Worm (Caenorhabditis elegans) whole organism, L1 larva: ENCODE measurements around the gene C44C10.10.

Experiments used
- C16A3.4 ChIP-seq: fragments of 150-350 bp; optimal IDR thresholded peaks from 2 replicates; lab custom pipeline; 2014; ENCODE audit warnings: missing biosample characterization, missing genetic modification characterization
- C34B4.2 ChIP-seq: sonication (generic microtip); optimal IDR thresholded peaks from 2 replicates; lab custom pipeline; 2017; ENCODE audit warnings: mild to moderate bottlenecking, missing genetic modification characterization, missing compliant biosample characterization
- F16B12.6 ChIP-seq: fragments of 150-350 bp; optimal IDR thresholded peaks from 2 replicates; lab custom pipeline; 2014; ENCODE audit warnings: missing biosample characterization, missing genetic modification characterization
- Y116A8C.19 ChIP-seq: sonication (generic microtip); optimal IDR thresholded peaks from 2 replicates; lab custom pipeline; 2016; ENCODE audit warnings: missing compliant biosample characterization, missing genetic modification characterization, borderline replicate concordance
- blmp-1 ChIP-seq: fragments of 150-350 bp; optimal IDR thresholded peaks from 2 replicates; lab custom pipeline; 2014; ENCODE audit warnings: missing biosample characterization, missing genetic modification characterization
- ceh-63 ChIP-seq: fragments of 200-800 bp; sonication (Bioruptor generic); optimal IDR thresholded peaks from 2 replicates; lab custom pipeline; 2018; ENCODE audit warnings: mild to moderate bottlenecking, missing genetic modification characterization, missing compliant biosample characterization
- ceh-8 ChIP-seq: fragments of 200-800 bp; sonication (Bioruptor generic); optimal IDR thresholded peaks from 2 replicates; lab custom pipeline; 2018; ENCODE audit warnings: mild to moderate bottlenecking, missing genetic modification characterization, moderate library complexity, missing compliant biosample characterization
- ceh-82 ChIP-seq, 3 experiments: fragments of 150-350 bp in 1 of 3; sonication (generic microtip) in 2 of 3; optimal IDR thresholded peaks; 2 replicates each; lab custom pipeline; 2014 to 2017; ENCODE audit warnings: missing biosample characterization in 3 of 3, missing genetic modification characterization in 3 of 3
- ceh-88 ChIP-seq: fragments of 200-800 bp; sonication (Bioruptor generic); IDR thresholded peaks from 2 replicates; pipeline ENCODE4 v1.3.6; 2022; ENCODE audit warnings: missing genetic modification characterization, missing compliant biosample characterization
- ceh-90 ChIP-seq: sonication (generic microtip); optimal IDR thresholded peaks from 2 replicates; lab custom pipeline; 2016; ENCODE audit warnings: missing genetic modification characterization, missing compliant biosample characterization
- ces-1 ChIP-seq: fragments of 150-350 bp; optimal IDR thresholded peaks from 2 replicates; lab custom pipeline; 2014; ENCODE audit warnings: missing biosample characterization, missing genetic modification reagents, missing genetic modification characterization
- efl-3 ChIP-seq: fragments of 200-800 bp; sonication (Bioruptor generic); optimal IDR thresholded peaks from 2 replicates; lab custom pipeline; 2018; ENCODE audit warnings: mild to moderate bottlenecking, missing genetic modification characterization, missing compliant biosample characterization
- egl-13 ChIP-seq: sonication (generic microtip); optimal IDR thresholded peaks from 2 replicates; lab custom pipeline; 2016; ENCODE audit warnings: missing genotype, missing genetic modification reagents, missing genetic modification characterization, missing compliant biosample characterization
- egl-27 ChIP-seq, 2 experiments: fragments of 150-350 bp in 1 of 2; sonication (generic microtip); optimal IDR thresholded peaks; 3 replicates each; lab custom pipeline; 2017 to 2018; ENCODE audit warnings: missing biosample characterization in 2 of 2, missing genetic modification characterization in 2 of 2, missing genetic modification reagents in 2 of 2
- elt-3 ChIP-seq, 6 experiments: fragments of 150-350 bp in 1 of 6; sonication (generic microtip); optimal IDR thresholded peaks; 2 replicates each; lab custom pipeline; 2017 to 2018; ENCODE audit warnings: missing biosample characterization in 6 of 6, missing genetic modification characterization in 6 of 6, inconsistent platforms in 1 of 6
- ets-5 ChIP-seq: fragments of 200-800 bp; sonication (Bioruptor generic); IDR thresholded peaks from 2 replicates; pipeline ENCODE4 v1.3.6; 2022; ENCODE audit warnings: missing genetic modification characterization, missing compliant biosample characterization
- fkh-4 ChIP-seq: sonication (generic microtip); optimal IDR thresholded peaks from 2 replicates; lab custom pipeline; 2016; ENCODE audit warnings: missing compliant biosample characterization, missing genetic modification characterization, borderline replicate concordance
- fos-1 ChIP-seq: fragments of 150-350 bp; optimal IDR thresholded peaks from 2 replicates; lab custom pipeline; 2014; ENCODE audit warnings: missing biosample characterization, missing genetic modification characterization
- grh-1 ChIP-seq: fragments of 200-800 bp; sonication (Bioruptor generic); IDR thresholded peaks from 2 replicates; pipeline ENCODE4 v1.3.6; 2022; ENCODE audit warnings: missing genetic modification reagents, missing genetic modification characterization, missing compliant biosample characterization
- hlh-17 ChIP-seq: fragments of 200-800 bp; sonication (Bioruptor generic); optimal IDR thresholded peaks from 2 replicates; lab custom pipeline; 2018; ENCODE audit warnings: missing genetic modification characterization, mild to moderate bottlenecking, missing compliant biosample characterization, moderate library complexity, borderline replicate concordance
- hlh-4 ChIP-seq: sonication (generic microtip); optimal IDR thresholded peaks from 2 replicates; lab custom pipeline; 2016; ENCODE audit warnings: mild to moderate bottlenecking, missing genetic modification characterization, missing compliant biosample characterization
- hpl-2 ChIP-seq: fragments of 150-350 bp; optimal IDR thresholded peaks from 2 replicates; lab custom pipeline; 2014; ENCODE audit warnings: missing biosample characterization, missing genetic modification reagents, missing genetic modification characterization
- isw-1 ChIP-seq: fragments of 200-800 bp; sonication (Bioruptor generic); IDR thresholded peaks from 2 replicates; pipeline ENCODE4 v1.3.6; 2022; ENCODE audit warnings: missing genetic modification characterization, missing compliant biosample characterization
- jun-1 ChIP-seq: fragments of 150-350 bp; optimal IDR thresholded peaks from 2 replicates; lab custom pipeline; 2014; ENCODE audit warnings: missing biosample characterization, missing genetic modification reagents, missing genetic modification characterization
- lin-14 ChIP-seq: fragments of 200-800 bp; sonication (Bioruptor generic); optimal IDR thresholded peaks from 2 replicates; lab custom pipeline; 2018; ENCODE audit warnings: mild to moderate bottlenecking, missing genetic modification characterization, moderate library complexity, missing compliant biosample characterization
- lin-35 ChIP-seq, 2 experiments: fragments of 150-350 bp; optimal IDR thresholded peaks; 2 replicates each; lab custom pipeline; 2014; ENCODE audit warnings: missing biosample characterization in 2 of 2, missing genetic modification characterization in 2 of 2, missing genetic modification reagents in 2 of 2
- lin-39 ChIP-seq: fragments of 150-350 bp; optimal IDR thresholded peaks from 2 replicates; lab custom pipeline; 2014; ENCODE audit warnings: missing biosample characterization, missing genetic modification reagents, missing genetic modification characterization
- lir-3 ChIP-seq: sonication (generic microtip); optimal IDR thresholded peaks from 2 replicates; lab custom pipeline; 2016; ENCODE audit warnings: mild to moderate bottlenecking, missing genetic modification characterization, moderate library complexity, missing compliant biosample characterization; ENCODE audit not compliant: poor library complexity
- lsy-2 ChIP-seq, 2 experiments: fragments of 150-350 bp; optimal IDR thresholded peaks; 2 replicates each; lab custom pipeline; 2014; ENCODE audit warnings: missing biosample characterization in 2 of 2, missing genetic modification characterization in 2 of 2
- mef-2 ChIP-seq: fragments of 150-350 bp; optimal IDR thresholded peaks from 2 replicates; lab custom pipeline; 2014; ENCODE audit warnings: missing biosample characterization, missing genetic modification characterization
- nhr-11 ChIP-seq: fragments of 150-350 bp; optimal IDR thresholded peaks from 2 replicates; lab custom pipeline; 2014; ENCODE audit warnings: missing biosample characterization, missing genetic modification characterization
- nhr-12 ChIP-seq: sonication (generic microtip); optimal IDR thresholded peaks from 2 replicates; lab custom pipeline; 2017; ENCODE audit warnings: missing biosample characterization, missing genetic modification characterization
- nhr-20 ChIP-seq: sonication (generic microtip); optimal IDR thresholded peaks from 2 replicates; lab custom pipeline; 2016; ENCODE audit warnings: mild to moderate bottlenecking, missing genetic modification characterization, missing compliant biosample characterization
- nhr-237 ChIP-seq: fragments of 150-350 bp; optimal IDR thresholded peaks from 2 replicates; lab custom pipeline; 2014; ENCODE audit warnings: missing biosample characterization, missing genetic modification characterization
- nhr-71 ChIP-seq: sonication (generic microtip); optimal IDR thresholded peaks from 2 replicates; lab custom pipeline; 2016; ENCODE audit warnings: mild to moderate bottlenecking, missing genetic modification characterization, moderate library complexity, missing compliant biosample characterization
- nhr-76 ChIP-seq: sonication (generic microtip); optimal IDR thresholded peaks from 2 replicates; lab custom pipeline; 2017; ENCODE audit warnings: missing biosample characterization, missing genetic modification characterization
- nhr-85 ChIP-seq: sonication (generic microtip); peaks from one replicate; lab custom pipeline; 2016; ENCODE audit warnings: missing genetic modification characterization, inconsistent platforms, missing compliant biosample characterization
- pag-3 ChIP-seq: sonication (generic microtip); optimal IDR thresholded peaks from 2 replicates; lab custom pipeline; 2017; ENCODE audit warnings: missing genetic modification characterization, mild to moderate bottlenecking, missing compliant biosample characterization, antibody characterized with exemption, borderline replicate concordance; ENCODE audit not compliant: insufficient read depth
- pax-3 ChIP-seq: fragments of 200-800 bp; sonication (Bioruptor generic); optimal IDR thresholded peaks from 2 replicates; lab custom pipeline; 2018; ENCODE audit warnings: mild to moderate bottlenecking, missing genetic modification characterization, moderate library complexity, missing compliant biosample characterization
- rnt-1 ChIP-seq: sonication (generic microtip); optimal IDR thresholded peaks from 2 replicates; lab custom pipeline; 2016; ENCODE audit warnings: mild to moderate bottlenecking, missing genetic modification characterization, moderate library complexity, missing compliant biosample characterization
- skn-1 ChIP-seq: fragments of 150-350 bp; optimal IDR thresholded peaks from 2 replicates; lab custom pipeline; 2014; ENCODE audit warnings: missing biosample characterization, missing genetic modification characterization
- snu-23 ChIP-seq: sonication (generic microtip); optimal IDR thresholded peaks from 2 replicates; lab custom pipeline; 2016; ENCODE audit warnings: missing genetic modification characterization, missing compliant biosample characterization
- sox-4 ChIP-seq: sonication (generic microtip); optimal IDR thresholded peaks from 2 replicates; lab custom pipeline; 2016; ENCODE audit warnings: missing genetic modification characterization, missing compliant biosample characterization
- sptf-1 ChIP-seq: fragments of 150-350 bp; optimal IDR thresholded peaks from 2 replicates; lab custom pipeline; 2014; ENCODE audit warnings: missing biosample characterization, missing genetic modification characterization
- sup-37 ChIP-seq: fragments of 200-800 bp; sonication (Bioruptor generic); optimal IDR thresholded peaks from 2 replicates; lab custom pipeline; 2018; ENCODE audit warnings: mild to moderate bottlenecking, missing genetic modification characterization, missing compliant biosample characterization
- swsn-7 ChIP-seq: sonication (generic microtip); optimal IDR thresholded peaks from 2 replicates; lab custom pipeline; 2016; ENCODE audit warnings: missing genetic modification characterization, missing compliant biosample characterization
- tlp-1 ChIP-seq: fragments of 150-350 bp; optimal IDR thresholded peaks from 2 replicates; lab custom pipeline; 2014; ENCODE audit warnings: missing biosample characterization, missing genetic modification characterization
- unc-130 ChIP-seq: fragments of 150-350 bp; optimal IDR thresholded peaks from 2 replicates; lab custom pipeline; 2017; ENCODE audit warnings: missing biosample characterization, missing genetic modification characterization, inconsistent platforms
- unc-30 ChIP-seq: sonication (generic microtip); optimal IDR thresholded peaks from 2 replicates; lab custom pipeline; 2017; ENCODE audit warnings: missing biosample characterization, missing genetic modification characterization
- unc-62 ChIP-seq: fragments of 150-350 bp; optimal IDR thresholded peaks from 2 replicates; lab custom pipeline; 2014; ENCODE audit warnings: missing biosample characterization, missing genetic modification reagents, missing genetic modification characterization
- unc-98 ChIP-seq: fragments of 200-800 bp; sonication (Bioruptor generic); IDR thresholded peaks from 2 replicates; pipeline ENCODE4 v1.3.6; 2022; ENCODE audit warnings: missing genetic modification characterization, missing compliant biosample characterization
- vab-15 ChIP-seq: sonication (generic microtip); optimal IDR thresholded peaks from 2 replicates; lab custom pipeline; 2017; ENCODE audit warnings: missing genotype, mild to moderate bottlenecking, missing genetic modification characterization, missing compliant biosample characterization
- zag-1 ChIP-seq: fragments of 150-350 bp; optimal IDR thresholded peaks from 2 replicates; lab custom pipeline; 2014; ENCODE audit warnings: missing biosample characterization, missing genetic modification characterization
- ztf-4 ChIP-seq: fragments of 150-350 bp; optimal IDR thresholded peaks from 2 replicates; lab custom pipeline; 2014; ENCODE audit warnings: missing biosample characterization, missing genetic modification characterization

Gene C44C10.10

ce11 chrX:11723781-11724201 is 33.7 kb downstream of the C44C10.10 start, which contains the start of gene D1053.4:
D1053.4 (minus strand) TSS chrX:11723800.
- TF ChIP-seq skn-1 (tag; lab: Kevin White, UChicago) (no peak), nhr-76 (tag; lab: Kevin White, UChicago) (no peak), hlh-17 (GFP tag; lab: Kevin White, UChicago) (no peak), nhr-237 (no peak), ceh-8 (GFP tag; lab: Kevin White, UChicago) (no peak), egl-13 (tag; lab: Kevin White, UChicago) (no peak), C34B4.2 (no peak), ztf-4 (tag; lab: Kevin White, UChicago) (no peak), zag-1 (tag; lab: Kevin White, UChicago) (no peak), vab-15 (tag; lab: Kevin White, UChicago) (no peak), nhr-71 (peak; percentile 46), pag-3 (tag; lab: Kevin White, UChicago) (no peak), rnt-1 (tag; lab: Kevin White, UChicago) (no peak), ceh-82 (tag; optimal IDR thresholded peaks at IDR 0.05; lab: Kevin White, UChicago) (no peak), ceh-63 (no peak), unc-62 (no peak), ceh-88 (GFP tag; lab: Robert Waterston, UW) (no peak), nhr-12 (tag; lab: Kevin White, UChicago) (no peak), sup-37 (GFP tag; lab: Kevin White, UChicago) (no peak), elt-3 (tag; optimal IDR thresholded peaks at IDR 0.05; lab: Kevin White, UChicago) (peak in 1 of 6 experiments; percentile 2), ets-5 (no peak), mef-2 (tag; lab: Kevin White, UChicago) (no peak), lin-14 (GFP tag; lab: Kevin White, UChicago) (peak; percentile 68), nhr-11 (tag; lab: Kevin White, UChicago) (no peak), F16B12.6 (tag; lab: Kevin White, UChicago) (no peak), tlp-1 (no peak), lin-35 (GFP tag; optimal IDR thresholded peaks at IDR 0.05; lab: Kevin White, UChicago) (peak in 1 of 2 experiments; percentile 27), sptf-1 (tag; lab: Kevin White, UChicago) (no peak), fos-1 (tag; lab: Kevin White, UChicago) (no peak), hpl-2 (GFP tag; lab: Kevin White, UChicago) (no peak), jun-1 (peak; percentile 10), ceh-90 (no peak), pax-3 (no peak), hlh-4 (no peak), swsn-7 (tag; lab: Kevin White, UChicago) (no peak), unc-130 (tag; lab: Kevin White, UChicago) (no peak), unc-30 (tag; lab: Kevin White, UChicago) (no peak), lin-39 (tag; lab: Kevin White, UChicago) (no peak), lir-3 (no peak), egl-27 (tag; optimal IDR thresholded peaks at IDR 0.05; lab: Kevin White, UChicago) (no peak), unc-98 (GFP tag; lab: Robert Waterston, UW) (no peak), Y116A8C.19 (tag; lab: Kevin White, UChicago) (no peak), ces-1 (GFP tag; lab: Kevin White, UChicago) (peak; percentile 22), snu-23 (GFP tag; lab: Kevin White, UChicago) (no peak), isw-1 (no peak), sox-4 (tag; lab: Kevin White, UChicago) (no peak), nhr-85 (tag; lab: Kevin White, UChicago) (no peak), C16A3.4 (tag; lab: Kevin White, UChicago) (no peak), nhr-20 (tag; lab: Kevin White, UChicago) (no peak), lsy-2 (tag; optimal IDR thresholded peaks at IDR 0.05; lab: Kevin White, UChicago) (peak in 1 of 2 experiments; percentile 1), grh-1 (GFP tag; lab: Robert Waterston, UW) (no peak), fkh-4 (tag; lab: Kevin White, UChicago) (no peak), blmp-1 (tag; lab: Kevin White, UChicago) (peak; percentile 63), efl-3 (GFP tag; lab: Kevin White, UChicago) (no peak)
